Worm (Caenorhabditis elegans): ENCODE data around the gene ccch-2.

DNA sequence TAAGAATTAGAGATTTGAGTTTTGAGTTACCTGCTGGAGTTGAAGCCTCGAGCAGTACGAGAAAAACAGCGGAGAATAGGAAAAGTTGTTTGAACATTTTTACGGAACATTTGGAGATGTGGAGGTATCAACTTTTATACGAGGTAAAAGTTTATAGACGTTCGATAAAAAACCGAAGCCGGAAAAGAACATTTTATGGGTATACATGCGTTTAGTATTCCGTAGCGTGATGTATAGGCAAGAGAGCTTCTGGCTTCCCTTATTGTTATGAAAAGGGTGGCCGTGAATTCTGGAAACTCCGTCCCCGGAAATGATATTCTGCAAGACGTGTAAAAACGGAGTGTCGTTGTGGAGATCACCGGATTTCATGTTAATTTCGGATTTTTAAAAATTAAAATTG, 42.4 kb downstream of the ccch-2 start, which contains the start of gene K03D3.5:
- TF ChIP-seq lin-15B (tag; optimal IDR thresholded peaks at IDR 0.05) = no peak
- TF ChIP-seq Y75B8A.6 (GFP tag; IDR thresholded peaks at IDR 0.05) = no peak
- TF ChIP-seq aly-2 (tag; optimal IDR thresholded peaks at IDR 0.05) = no peak
